Worm (Caenorhabditis elegans): ENCODE results near the gene rom-2.

The rom-2 gene

DNA sequence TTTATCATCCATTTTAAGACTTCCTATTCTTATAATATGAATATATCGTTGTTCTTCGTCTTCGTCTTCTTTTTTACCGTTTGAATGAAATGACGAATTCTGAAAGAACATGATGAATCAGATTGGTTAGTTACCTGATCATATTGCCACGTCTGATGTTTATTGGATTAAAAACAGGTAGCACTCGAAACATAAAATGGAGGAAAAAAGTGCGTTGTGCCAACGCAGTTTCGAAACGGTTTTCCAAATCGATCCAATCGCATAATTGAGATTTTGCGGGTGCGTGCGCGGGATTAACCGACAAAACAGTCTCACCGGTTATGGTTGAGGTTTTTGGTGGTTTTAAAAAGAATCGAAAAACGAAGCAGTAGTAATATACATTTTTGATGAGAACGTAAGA lies at the start of gene rom-2:
Gene rom-2 (minus strand): TSS at position 101 of the 400 bp plus-strand sequence.
- TF ChIP-seq gei-17 (GFP tag; optimal IDR thresholded peaks at IDR 0.05) (no peak), attf-3 (GFP tag; conservative IDR thresholded peaks at IDR 0.05) (no peak), F23B12.7 (tag; optimal IDR thresholded peaks at IDR 0.05; ENCODE audit: insufficient read depth) (no peak), F10E7.11 (tag; optimal IDR thresholded peaks at IDR 0.05) (no peak), nfya-1 (tag; optimal IDR thresholded peaks at IDR 0.05; ENCODE audit: borderline replicate concordance, insufficient read depth) (no peak), Y95B8A.8 (GFP tag; IDR thresholded peaks at IDR 0.05) (no peak), snpc-1.1 (tag; optimal IDR thresholded peaks at IDR 0.05; ENCODE audit: insufficient read depth) (no peak), lsl-1 (GFP tag; optimal IDR thresholded peaks at IDR 0.05) (no peak), nhr-27 (tag; optimal IDR thresholded peaks at IDR 0.05) (no peak), lir-1 (GFP tag; conservative IDR thresholded peaks at IDR 0.05) (no peak), snpc-1.3 (tag; optimal IDR thresholded peaks at IDR 0.05; ENCODE audit: insufficient read depth) (no peak), unc-130 (GFP tag; optimal IDR thresholded peaks at IDR 0.05) (no peak), ZK185.1 (tag; optimal IDR thresholded peaks at IDR 0.05; ENCODE audit: poor library complexity, severe bottlenecking) (no peak), die-1 (tag; optimal IDR thresholded peaks at IDR 0.05) (no peak), hlh-26 (GFP tag; conservative IDR thresholded peaks at IDR 0.05) (no peak), fkh-3 (tag; optimal IDR thresholded peaks at IDR 0.05) (no peak)

DNA sequence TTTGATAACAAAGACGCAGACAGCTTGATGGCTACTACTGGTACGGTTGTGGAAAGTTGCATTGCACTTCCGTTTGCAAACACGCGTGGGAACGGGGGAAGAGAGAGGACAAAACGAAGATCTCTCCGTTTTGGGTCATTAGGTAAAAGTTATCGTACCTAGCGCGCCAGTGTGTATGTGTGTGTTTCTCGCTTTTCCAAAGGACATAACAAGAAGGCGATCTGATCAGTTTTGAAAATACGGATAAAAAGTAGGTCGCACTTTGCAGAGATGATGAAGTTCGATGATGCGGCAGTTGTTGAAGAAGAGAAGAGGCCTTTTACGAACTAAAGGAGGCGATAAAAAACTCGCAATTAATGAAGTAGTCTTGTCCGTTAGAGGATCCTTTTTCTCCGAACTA lies 49.6 kb upstream of the rom-2 start:
- no peak for TF ChIP-seq ZK185.1 (tag; optimal IDR thresholded peaks at IDR 0.05; ENCODE audit: poor library complexity, severe bottlenecking)
- no peak for TF ChIP-seq dpff-1 (tag; optimal IDR thresholded peaks at IDR 0.05)
- TF ChIP-seq F37B4.10 (GFP tag; IDR thresholded peaks at IDR 0.05): no peak
- TF ChIP-seq pbrm-1 (GFP tag; IDR thresholded peaks at IDR 0.05): no peak
- TF ChIP-seq F22D6.2 (tag; optimal IDR thresholded peaks at IDR 0.05): no peak
- no peak for TF ChIP-seq aptf-3 (GFP tag; IDR thresholded peaks at IDR 0.05)
- no peak for TF ChIP-seq hsf-1 (GFP tag; IDR thresholded peaks at IDR 0.05)
- TF ChIP-seq repo-1 (tag; optimal IDR thresholded peaks at IDR 0.05): no peak
- no peak for TF ChIP-seq snpc-3.4 (tag; optimal IDR thresholded peaks at IDR 0.05)
- no peak for TF ChIP-seq T07F8.4 (tag; optimal IDR thresholded peaks at IDR 0.05)
- no peak for TF ChIP-seq ceh-58 (GFP tag; IDR thresholded peaks at IDR 0.05)
- no peak for TF ChIP-seq ztf-26 (tag; optimal IDR thresholded peaks at IDR 0.05)
- TF ChIP-seq unc-62 (GFP tag; optimal IDR thresholded peaks at IDR 0.05): no peak
- no peak for TF ChIP-seq ztf-3 (GFP tag; optimal IDR thresholded peaks at IDR 0.05)
- TF ChIP-seq attf-5 (GFP tag; optimal IDR thresholded peaks at IDR 0.05): no peak

DNA sequence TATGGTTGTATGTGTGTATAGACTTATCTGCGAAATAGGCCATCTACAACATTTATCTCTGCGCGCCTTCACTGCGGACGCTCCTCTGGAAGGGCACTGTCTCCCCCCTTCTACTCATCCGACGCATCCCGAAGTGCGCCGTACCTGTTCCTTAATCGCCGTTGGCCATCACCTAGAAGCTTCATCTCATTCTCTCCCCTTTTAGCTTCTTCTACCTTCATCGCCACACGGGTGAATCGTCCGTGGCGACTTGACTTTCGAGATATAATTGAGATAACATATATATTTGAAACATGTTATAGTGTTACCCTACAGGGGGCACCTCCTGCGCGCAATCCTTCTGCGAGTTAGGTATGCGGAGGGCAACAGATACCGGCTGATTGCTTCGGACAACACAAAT lies 46.6 kb upstream of the rom-2 start:
- TF ChIP-seq ceh-40 (GFP tag; IDR thresholded peaks at IDR 0.05): no peak
- 0 out of 2 replicates have a peak, but pooled peaks have one; percentile 44 for TF ChIP-seq zfh-2 (GFP tag; conservative IDR thresholded peaks at IDR 0.05)

DNA sequence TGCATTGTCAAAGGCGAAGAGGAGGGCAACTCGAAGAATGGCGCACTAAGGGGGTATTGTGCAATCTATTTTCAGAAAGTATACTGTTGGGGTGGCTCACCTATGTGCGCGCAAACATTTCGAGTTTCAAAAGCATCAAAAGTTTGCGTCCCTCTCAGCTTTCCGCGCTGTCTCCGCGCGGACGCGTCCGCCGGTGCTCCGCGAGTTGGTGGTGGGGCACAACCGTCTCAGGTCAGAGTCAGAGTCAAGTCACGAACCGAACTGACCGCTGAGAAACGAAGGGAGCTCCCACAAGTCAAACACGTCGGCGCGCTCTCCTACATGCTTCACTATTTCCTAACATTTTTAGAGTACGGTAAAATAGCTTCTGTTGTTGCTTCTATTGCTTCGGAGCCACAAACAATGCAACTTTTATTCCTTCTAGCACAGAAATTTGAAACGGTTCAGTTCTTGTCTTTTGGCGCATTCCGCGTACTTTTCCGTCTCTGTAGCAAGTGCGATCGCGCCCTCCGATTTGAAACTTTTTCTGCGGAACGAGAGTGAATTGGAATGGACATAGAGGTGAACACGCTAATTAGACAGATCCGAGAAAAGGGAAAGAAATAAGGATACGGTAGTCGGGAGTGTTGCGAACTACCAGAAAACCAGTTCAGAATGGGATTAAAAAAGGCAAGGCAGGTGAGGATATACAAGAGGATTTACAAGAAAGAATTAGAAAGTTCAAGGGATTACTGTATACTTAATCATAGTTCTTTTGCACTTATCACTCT lies 44.0 kb upstream of the rom-2 start:
- TF ChIP-seq egrh-3 (GFP tag; IDR thresholded peaks at IDR 0.05) (peak; percentile 38; the same call in 1 of the 2 replicates), Y53G8AR.9 (GFP tag; conservative IDR thresholded peaks at IDR 0.05) (no peak), madf-6 (GFP tag; IDR thresholded peaks at IDR 0.05) (no peak), bed-1 (GFP tag; IDR thresholded peaks at IDR 0.05) (no peak), hlh-26 (GFP tag; conservative IDR thresholded peaks at IDR 0.05) (no peak), nhr-90 (tag; optimal IDR thresholded peaks at IDR 0.05) (no peak), zfh-2 (GFP tag; conservative IDR thresholded peaks at IDR 0.05) (peak; percentile 85)

Measured in whole organism, young adult.